Worm (Caenorhabditis elegans) whole organism, L3 larva: ENCODE measurements around the gene H41C03.3.

ENCODE experiments used
- eor-1 ChIP-seq, 2 experiments: fragments of 150-350 bp; optimal IDR thresholded peaks; 2 replicates each; lab custom pipeline; 2014 to 2018; ENCODE audit warnings: missing biosample characterization in 2 of 2, missing genetic modification characterization in 2 of 2
- tbx-2 ChIP-seq: sonication (generic microtip); optimal IDR thresholded peaks from 2 replicates; lab custom pipeline; 2016; ENCODE audit warnings: mild to moderate bottlenecking, missing genetic modification characterization, missing compliant biosample characterization

- TF ChIP-seq eor-1 (tag; optimal IDR thresholded peaks at IDR 0.05; lab: Kevin White, UChicago) (no peak), tbx-2 (tag; lab: Kevin White, UChicago) (no peak)
Measured at ce11 chrII:5806563-5806962, 39.0 kb upstream of the H41C03.3 start.
